Worm (Caenorhabditis elegans) whole organism, L4/young adult: Measurements from ENCODE around the gene F59A6.2.
A peak's percentile ranks its signal among the peaks of the same experiment; 100 is the strongest.

ENCODE experiments used
- W03F9.2 ChIP-seq: fragments of 150-350 bp; optimal IDR thresholded peaks from 2 replicates; lab custom pipeline; 2014; ENCODE audit warnings: missing biosample characterization, missing genetic modification characterization
- dao-5 ChIP-seq: sonication (generic microtip); optimal IDR thresholded peaks from 2 replicates; lab custom pipeline; 2016; ENCODE audit warnings: missing genotype, missing genetic modification characterization, moderate library complexity, missing compliant biosample characterization
- him-1 ChIP-seq: sonication (generic microtip); optimal IDR thresholded peaks from 2 replicates; lab custom pipeline; 2016; ENCODE audit warnings: missing genotype, missing genetic modification reagents, missing genetic modification characterization, missing compliant biosample characterization

Gene F59A6.2

ce11 chrII:5049865-5050342 is 35.4 kb downstream of the F59A6.2 start, which contains the start of gene F33G12.6:
Gene F33G12.6 (plus strand): TSS chrII:5049915.
- no peak for TF ChIP-seq him-1
- TF ChIP-seq dao-5 (tag; lab: Kevin White, UChicago): no peak
- no peak for TF ChIP-seq W03F9.2

ce11 chrII:5050776-5051175 is 36.3 kb downstream of the F59A6.2 start:
- no peak for TF ChIP-seq him-1
- TF ChIP-seq W03F9.2: no peak
- TF ChIP-seq dao-5 (tag; lab: Kevin White, UChicago): no peak

- TF ChIP-seq dao-5 (tag; lab: Kevin White, UChicago) (no peak), him-1 (peak; percentile 76), W03F9.2 (peak; percentile 94)
Observed at ce11 chrII:5055129-5055666, 40.7 kb downstream of the F59A6.2 start, which contains the start of the genes ify-1 and rpl-22. Gene ify-1 (minus strand): TSS chrII:5055179. Gene rpl-22 (plus strand): TSS chrII:5055616.

ce11 chrII:5056254-5056653 is 41.8 kb downstream of the F59A6.2 start:
- TF ChIP-seq W03F9.2 (no peak), dao-5 (tag; lab: Kevin White, UChicago) (no peak), him-1 (no peak)

ce11 chrII:5057315-5057714 is 42.8 kb downstream of the F59A6.2 start:
- TF ChIP-seq dao-5 (tag; lab: Kevin White, UChicago) (peak; percentile 13), him-1 (peak; percentile 55), W03F9.2 (peak; percentile 12)

- no peak for TF ChIP-seq dao-5 (tag; lab: Kevin White, UChicago)
- TF ChIP-seq W03F9.2: no peak
- TF ChIP-seq him-1: no peak
Observed at ce11 chrII:5058036-5058435, 43.5 kb downstream of the F59A6.2 start, which contains the start of gene C27A2.12. Gene C27A2.12 (minus strand): TSS chrII:5058136.

- TF ChIP-seq dao-5 (tag; lab: Kevin White, UChicago) (no peak), him-1 (no peak), W03F9.2 (no peak)
Observed at ce11 chrII:5060719-5061118, 46.2 kb downstream of the F59A6.2 start, which contains the start of gene pho-12. Gene pho-12 (minus strand): TSS chrII:5060819.

ce11 chrII:5061794-5062368 is 47.4 kb downstream of the F59A6.2 start, which contains the start of gene smc-5:
Gene smc-5 (plus strand): TSS chrII:5062125.
- TF ChIP-seq him-1: no peak
- no peak for TF ChIP-seq dao-5 (tag; lab: Kevin White, UChicago)
- TF ChIP-seq W03F9.2: no peak
